Worm (Caenorhabditis elegans) whole organism, midembryonic: ENCODE results near the gene swt-6.

Experiments
- flt-1 ChIP-seq: fragments of 200-800 bp; sonication (Bioruptor generic); IDR thresholded peaks from 2 replicates; pipeline ENCODE4 v1.3.6; 2022; ENCODE audit warnings: missing genetic modification characterization, missing compliant biosample characterization
- med-1 ChIP-seq: sonication (generic microtip); optimal IDR thresholded peaks from 2 replicates; lab custom pipeline; 2017; ENCODE audit warnings: missing genetic modification characterization, mild to moderate bottlenecking, missing compliant biosample characterization, antibody characterized with exemption, missing genetic modification reagents; ENCODE audit not compliant: insufficient read depth
- ref-1 ChIP-seq: fragments of 200-800 bp; sonication (Bioruptor generic); conservative IDR thresholded peaks from 2 replicates; pipeline ENCODE4 v1.3.6; 2022; ENCODE audit warnings: missing genetic modification reagents, missing genetic modification characterization, missing compliant biosample characterization
- tab-1 ChIP-seq: fragments of 200-800 bp; sonication (Bioruptor generic); IDR thresholded peaks from 2 replicates; pipeline ENCODE4 v1.3.6; 2022; ENCODE audit warnings: missing genetic modification characterization, missing compliant biosample characterization

- TF ChIP-seq flt-1, result no peak
- TF ChIP-seq ref-1 (GFP tag; lab: Robert Waterston, UW), result no peak
- no peak for TF ChIP-seq tab-1
- TF ChIP-seq med-1 (GFP tag; lab: Kevin White, UChicago), result no peak
Measured at ce11 chrV:13935423-13935822, 18.7 kb upstream of the swt-6 start.
